Fruit fly (Drosophila melanogaster) whole organism, prepupa: ENCODE measurements around the gene RpS4.
A peak's percentile ranks its signal among the peaks of the same experiment; 100 is the strongest.

ENCODE experiments used
- Blimp-1 ChIP-seq: fragments of 200-800 bp; sonication (Bioruptor generic); optimal IDR thresholded peaks from 3 replicates; lab custom pipeline; 2017; ENCODE audit warnings: missing biosample characterization, missing genetic modification characterization, mild to moderate bottlenecking, moderate library complexity, missing genetic modification reagents
- CG11902 ChIP-seq: fragments of 200-800 bp; sonication (Bioruptor generic); optimal IDR thresholded peaks from 3 replicates; lab custom pipeline; 2016; ENCODE audit warnings: missing biosample characterization, missing genetic modification characterization
- CG15336 ChIP-seq: fragments of 200-800 bp; sonication (Bioruptor generic); IDR thresholded peaks from 2 replicates; pipeline ENCODE4 v1.3.6; 2022; ENCODE audit warnings: missing biosample characterization, missing genetic modification characterization
- CG16779 ChIP-seq: fragments of 200-800 bp; sonication (Bioruptor generic); optimal IDR thresholded peaks from 3 replicates; lab custom pipeline; 2017; ENCODE audit warnings: missing biosample characterization, mild to moderate bottlenecking, missing genetic modification characterization
- CG31627 ChIP-seq: fragments of 200-800 bp; sonication (Bioruptor generic); optimal IDR thresholded peaks from 3 replicates; lab custom pipeline; 2016; ENCODE audit warnings: missing biosample characterization, missing genetic modification characterization
- CG32006 ChIP-seq: fragments of 200-800 bp; sonication (Bioruptor generic); optimal IDR thresholded peaks from 3 replicates; lab custom pipeline; 2017; ENCODE audit warnings: missing biosample characterization, mild to moderate bottlenecking, missing genetic modification characterization
- CG34406 ChIP-seq: fragments of 200-800 bp; sonication (Bioruptor generic); optimal IDR thresholded peaks from 3 replicates; lab custom pipeline; 2016; ENCODE audit warnings: missing biosample characterization, missing genetic modification characterization
- CG4318 ChIP-seq: fragments of 200-800 bp; sonication (Bioruptor generic); optimal IDR thresholded peaks from 3 replicates; lab custom pipeline; 2017; ENCODE audit warnings: missing biosample characterization, mild to moderate bottlenecking, missing genetic modification characterization
- CG6163 ChIP-seq: fragments of 200-800 bp; sonication (Bioruptor generic); IDR thresholded peaks from 3 replicates; pipeline ENCODE4 v1.3.6; 2022; ENCODE audit warnings: missing biosample characterization, missing genetic modification characterization
- CG6276 ChIP-seq: fragments of 200-800 bp; sonication (Bioruptor generic); optimal IDR thresholded peaks from 2 replicates; lab custom pipeline; 2017; ENCODE audit warnings: missing biosample characterization, mild to moderate bottlenecking, missing genetic modification characterization
- CG6792 ChIP-seq: fragments of 200-800 bp; sonication (Bioruptor generic); optimal IDR thresholded peaks from 3 replicates; lab custom pipeline; 2016; ENCODE audit warnings: missing biosample characterization, missing genetic modification characterization
- CG6808 ChIP-seq: fragments of 200-800 bp; sonication (Bioruptor generic); optimal IDR thresholded peaks from 3 replicates; lab custom pipeline; 2017; ENCODE audit warnings: missing biosample characterization, missing genetic modification characterization, mild to moderate bottlenecking, moderate library complexity, missing genetic modification reagents
- CG6854 ChIP-seq: fragments of 200-800 bp; sonication (Bioruptor generic); optimal IDR thresholded peaks from 2 replicates; lab custom pipeline; 2017; ENCODE audit warnings: missing biosample characterization, mild to moderate bottlenecking, missing genetic modification characterization
- CG7368 ChIP-seq: fragments of 200-800 bp; sonication (Bioruptor generic); optimal IDR thresholded peaks from 3 replicates; lab custom pipeline; 2016; ENCODE audit warnings: missing biosample characterization, missing genetic modification characterization
- CG8119 ChIP-seq: fragments of 200-800 bp; sonication (Bioruptor generic); IDR thresholded peaks from 3 replicates; pipeline ENCODE4 v1.3.6; 2022; ENCODE audit warnings: missing biosample characterization, missing genetic modification characterization
- CG8319 ChIP-seq: fragments of 200-800 bp; sonication (Bioruptor generic); optimal IDR thresholded peaks from 3 replicates; lab custom pipeline; 2016; ENCODE audit warnings: missing biosample characterization, missing genetic modification characterization
- CG8632 ChIP-seq: fragments of 200-800 bp; sonication (Bioruptor generic); optimal IDR thresholded peaks from 3 replicates; lab custom pipeline; 2016; ENCODE audit warnings: missing biosample characterization, missing genetic modification characterization
- CG9139 ChIP-seq: fragments of 200-800 bp; sonication (Bioruptor generic); optimal IDR thresholded peaks from 3 replicates; lab custom pipeline; 2017; ENCODE audit warnings: missing biosample characterization, mild to moderate bottlenecking, missing genetic modification characterization
- Eip75B ChIP-seq: fragments of 200-800 bp; sonication (Bioruptor generic); optimal IDR thresholded peaks from 3 replicates; lab custom pipeline; 2016; ENCODE audit warnings: missing biosample characterization, missing genetic modification characterization
- Eip78C ChIP-seq: fragments of 200-800 bp; sonication (Bioruptor generic); peaks from one replicate; lab custom pipeline; 2016; ENCODE audit warnings: missing biosample characterization, missing genetic modification characterization
- Ets96B ChIP-seq: fragments of 200-800 bp; optimal IDR thresholded peaks from 2 replicates; lab custom pipeline; 2019; ENCODE audit warnings: missing biosample characterization, mild to moderate bottlenecking, missing genetic modification characterization, moderate library complexity
- Gug ChIP-seq: fragments of 200-800 bp; sonication (Bioruptor generic); IDR thresholded peaks from 2 replicates; pipeline ENCODE4 v1.3.6; 2022; ENCODE audit warnings: missing biosample characterization, missing genetic modification characterization
- Hr38 ChIP-seq: sonication (Bioruptor generic); optimal IDR thresholded peaks from 2 replicates; lab custom pipeline; 2016; ENCODE audit warnings: missing biosample characterization, missing genetic modification characterization
- Lpt ChIP-seq: fragments of 200-800 bp; sonication (Bioruptor generic); optimal IDR thresholded peaks from 3 replicates; lab custom pipeline; 2016; ENCODE audit warnings: missing biosample characterization, missing genetic modification characterization
- Met ChIP-seq: fragments of 200-800 bp; sonication (Bioruptor generic); optimal IDR thresholded peaks from 3 replicates; lab custom pipeline; 2016; ENCODE audit warnings: missing biosample characterization, missing genetic modification characterization
- OdsH ChIP-seq: fragments of 200-800 bp; sonication (Bioruptor generic); optimal IDR thresholded peaks from 3 replicates; lab custom pipeline; 2016; ENCODE audit warnings: missing biosample characterization, missing genetic modification characterization
- Smox ChIP-seq: fragments of 200-800 bp; sonication (Bioruptor generic); optimal IDR thresholded peaks from 3 replicates; lab custom pipeline; 2016; ENCODE audit warnings: missing biosample characterization, missing genetic modification characterization
- Sox102F ChIP-seq: fragments of 200-800 bp; sonication (Bioruptor generic); optimal IDR thresholded peaks from 2 replicates; lab custom pipeline; 2016; ENCODE audit warnings: missing biosample characterization, mild to moderate bottlenecking, missing genetic modification characterization
- Sox14 ChIP-seq: fragments of 200-800 bp; sonication (Bioruptor generic); optimal IDR thresholded peaks from 3 replicates; lab custom pipeline; 2016; ENCODE audit warnings: missing biosample characterization, missing genetic modification characterization
- Sox15 ChIP-seq: fragments of 200-800 bp; sonication (Bioruptor generic); optimal IDR thresholded peaks from 3 replicates; lab custom pipeline; 2016; ENCODE audit warnings: missing biosample characterization, missing genetic modification characterization
- achi ChIP-seq: fragments of 200-800 bp; sonication (Bioruptor generic); optimal IDR thresholded peaks from 3 replicates; lab custom pipeline; 2016; ENCODE audit warnings: missing biosample characterization, missing genetic modification characterization
- acj6 ChIP-seq: fragments of 200-800 bp; sonication (Bioruptor generic); optimal IDR thresholded peaks from 3 replicates; lab custom pipeline; 2016; ENCODE audit warnings: missing biosample characterization, missing genetic modification characterization
- dsx ChIP-seq: fragments of 200-800 bp; optimal IDR thresholded peaks from 3 replicates; lab custom pipeline; 2019; ENCODE audit warnings: missing biosample characterization, mild to moderate bottlenecking, missing genetic modification characterization, moderate library complexity; ENCODE audit not compliant: poor library complexity, severe bottlenecking
- eg ChIP-seq: fragments of 200-800 bp; sonication (Bioruptor generic); IDR thresholded peaks from 3 replicates; pipeline ENCODE4 v1.3.6; 2022; ENCODE audit warnings: missing biosample characterization, missing genetic modification characterization
- esn ChIP-seq: fragments of 200-800 bp; sonication (Bioruptor generic); optimal IDR thresholded peaks from 2 replicates; lab custom pipeline; 2016; ENCODE audit warnings: missing biosample characterization, mild to moderate bottlenecking, missing genetic modification characterization, moderate library complexity
- fd59A ChIP-seq: fragments of 200-800 bp; sonication (Bioruptor generic); optimal IDR thresholded peaks from 2 replicates; lab custom pipeline; 2017; ENCODE audit warnings: missing biosample characterization, mild to moderate bottlenecking, missing genetic modification characterization, missing genetic modification reagents
- fd85E ChIP-seq: fragments of 200-800 bp; sonication (Bioruptor generic); optimal IDR thresholded peaks from 3 replicates; lab custom pipeline; 2016; ENCODE audit warnings: missing biosample characterization, missing genetic modification characterization
- fkh ChIP-seq: fragments of 200-800 bp; sonication (Bioruptor generic); optimal IDR thresholded peaks from 3 replicates; lab custom pipeline; 2017; ENCODE audit warnings: missing biosample characterization, mild to moderate bottlenecking, missing genetic modification characterization, moderate library complexity
- lz ChIP-seq: fragments of 200-800 bp; sonication (Bioruptor generic); optimal IDR thresholded peaks from 3 replicates; lab custom pipeline; 2016; ENCODE audit warnings: missing biosample characterization, missing genetic modification characterization
- salr ChIP-seq, 2 experiments: fragments of 200-800 bp; sonication (Bioruptor generic); optimal IDR thresholded peaks; 3 replicates each; lab custom pipeline; 2016 to 2018; ENCODE audit warnings: missing biosample characterization in 2 of 2, missing genetic modification characterization in 2 of 2, mild to moderate bottlenecking in 1 of 2
- ss ChIP-seq, 2 experiments: fragments of 200-800 bp; sonication (Bioruptor generic); optimal IDR thresholded peaks; 2 replicates in 1 of 2; 3 replicates in 1 of 2; lab custom pipeline; 2017 to 2018; ENCODE audit warnings: mild to moderate bottlenecking in 2 of 2, missing biosample characterization in 2 of 2, missing genetic modification characterization in 2 of 2, moderate library complexity in 1 of 2
- svp ChIP-seq: fragments of 200-800 bp; sonication (Bioruptor generic); peaks from one replicate; lab custom pipeline; 2016; ENCODE audit warnings: missing biosample characterization, missing genetic modification characterization
- topi ChIP-seq: fragments of 200-800 bp; sonication (Bioruptor generic); optimal IDR thresholded peaks from 3 replicates; lab custom pipeline; 2016; ENCODE audit warnings: missing biosample characterization, missing genetic modification characterization
- vri ChIP-seq: fragments of 200-800 bp; sonication (Bioruptor generic); optimal IDR thresholded peaks from 3 replicates; lab custom pipeline; 2016; ENCODE audit warnings: missing biosample characterization, mild to moderate bottlenecking, missing genetic modification characterization

The RpS4 gene

dm6 chr3L:13040849-13041248 is 707 bp upstream of the RpS4 start:
- TF ChIP-seq fd59A (no peak), topi (GFP tag; lab: Kevin White, UChicago) (no peak), Hr38 (GFP tag; lab: Kevin White, UChicago) (no peak), Gug (GFP tag; lab: Robert Waterston, UW) (no peak), CG9139 (GFP tag; lab: Kevin White, UChicago) (no peak), achi (GFP tag; lab: Kevin White, UChicago) (no peak), CG6792 (GFP tag; lab: Kevin White, UChicago) (no peak)

dm6 chr3L:13044335-13044814 is 2.8 kb downstream of the RpS4 start, which contains the start of gene Syx13:
Gene Syx13 (plus strand): TSS chr3L:13044434.
- TF ChIP-seq lz (GFP tag; lab: Kevin White, UChicago) (no peak), dsx (GFP tag; lab: Kevin White, UChicago) (peak; percentile 42), Blimp-1 (no peak), CG15336 (peak; percentile 14; the same call in 1 of the 2 replicates), esn (GFP tag; lab: Kevin White, UChicago) (peak; percentile 17), Ets96B (tag; lab: Kevin White, UChicago) (peak; percentile 19), CG4318 (GFP tag; lab: Kevin White, UChicago) (no peak), salr (GFP tag; optimal IDR thresholded peaks at IDR 0.05; lab: Kevin White, UChicago) (no peak), CG16779 (tag; lab: Kevin White, UChicago) (no peak), ss (GFP tag; optimal IDR thresholded peaks at IDR 0.05; lab: Kevin White, UChicago) (peak; percentile 29 to 33), CG6808 (GFP tag; lab: Kevin White, UChicago) (peak; percentile 29), CG6854 (GFP tag; lab: Kevin White, UChicago) (peak; percentile 38), Eip78C (GFP tag; lab: Kevin White, UChicago) (peak; percentile 66), CG31627 (GFP tag; lab: Kevin White, UChicago) (no peak), svp (GFP tag; lab: Kevin White, UChicago) (peak; percentile 85), Sox14 (GFP tag; lab: Kevin White, UChicago) (peak; percentile 63), eg (0 out of 3 replicates have a peak, but pooled peaks have one; percentile 12), fkh (GFP tag; lab: Kevin White, UChicago) (peak; percentile 74), CG8319 (GFP tag; lab: Kevin White, UChicago) (no peak), topi (GFP tag; lab: Kevin White, UChicago) (peak; percentile 19), CG8632 (GFP tag; lab: Kevin White, UChicago) (no peak)

dm6 chr3L:13046758-13047157 is 5.2 kb downstream of the RpS4 start, which contains the start of gene CG11279:
Gene CG11279 (plus strand): TSS chr3L:13046977.
- TF ChIP-seq ss (GFP tag; optimal IDR thresholded peaks at IDR 0.05; lab: Kevin White, UChicago) (no peak), Eip75B (GFP tag; lab: Kevin White, UChicago) (no peak), CG32006 (GFP tag; lab: Kevin White, UChicago) (no peak), CG15336 (no peak), CG8632 (GFP tag; lab: Kevin White, UChicago) (no peak), svp (GFP tag; lab: Kevin White, UChicago) (peak; percentile 7), Met (GFP tag; lab: Kevin White, UChicago) (no peak), CG8119 (GFP tag; lab: Robert Waterston, UW) (no peak)

- TF ChIP-seq OdsH (no peak), esn (GFP tag; lab: Kevin White, UChicago) (peak; percentile 38), CG6854 (GFP tag; lab: Kevin White, UChicago) (no peak), CG8119 (GFP tag; lab: Robert Waterston, UW) (peak; percentile 47; the same call in 2 of the 3 replicates), CG16779 (tag; lab: Kevin White, UChicago) (no peak), CG11902 (no peak), acj6 (GFP tag; lab: Kevin White, UChicago) (peak; percentile 30), CG34406 (GFP tag; lab: Kevin White, UChicago) (peak; percentile 3), vri (GFP tag; lab: Kevin White, UChicago) (peak; percentile 15), Lpt (GFP tag; lab: Kevin White, UChicago) (peak; percentile 16), Sox15 (GFP tag; lab: Kevin White, UChicago) (no peak), CG4318 (GFP tag; lab: Kevin White, UChicago) (no peak), Smox (GFP tag; lab: Kevin White, UChicago) (peak; percentile 28), fkh (GFP tag; lab: Kevin White, UChicago) (no peak), fd85E (GFP tag; lab: Kevin White, UChicago) (no peak), CG6276 (GFP tag; lab: Kevin White, UChicago) (no peak), CG7368 (GFP tag; lab: Kevin White, UChicago) (no peak), Sox14 (GFP tag; lab: Kevin White, UChicago) (no peak), CG6163 (no peak), Eip75B (GFP tag; lab: Kevin White, UChicago) (peak; percentile 29), CG15336 (0 out of 2 replicates have a peak, but pooled peaks have one; percentile 34), Sox102F (GFP tag; lab: Kevin White, UChicago) (peak; percentile 3), CG6792 (GFP tag; lab: Kevin White, UChicago) (peak; percentile 11)
These were observed 8.1 kb downstream of the RpS4 start for dm6 chr3L:13049671-13050070.
